Worm (Caenorhabditis elegans) whole organism, midembryonic: ENCODE measurements around the gene Y32B12B.4.

Experiments
- T22C8.4 ChIP-seq: fragments of 200-800 bp; sonication (Bioruptor generic); IDR thresholded peaks from 2 replicates; pipeline ENCODE4 v1.3.6; 2022; ENCODE audit warnings: missing genetic modification characterization, missing compliant biosample characterization
- flt-1 ChIP-seq: fragments of 200-800 bp; sonication (Bioruptor generic); IDR thresholded peaks from 2 replicates; pipeline ENCODE4 v1.3.6; 2022; ENCODE audit warnings: missing genetic modification characterization, missing compliant biosample characterization
- klf-2 ChIP-seq: fragments of 200-800 bp; sonication (Bioruptor generic); conservative IDR thresholded peaks from 2 replicates; pipeline ENCODE4 v1.3.6; 2022; ENCODE audit warnings: missing genetic modification reagents, missing genetic modification characterization, missing compliant biosample characterization
- tab-1 ChIP-seq: fragments of 200-800 bp; sonication (Bioruptor generic); IDR thresholded peaks from 2 replicates; pipeline ENCODE4 v1.3.6; 2022; ENCODE audit warnings: missing genetic modification characterization, missing compliant biosample characterization
- ztf-23 ChIP-seq: fragments of 200-800 bp; sonication (Bioruptor generic); IDR thresholded peaks from 2 replicates; pipeline ENCODE4 v1.3.6; 2022; ENCODE audit warnings: missing genetic modification reagents, missing genetic modification characterization, missing compliant biosample characterization

ce11 chrV:16552929-16553328, at the start of gene Y32B12B.4:
- TF ChIP-seq ztf-23 (GFP tag; lab: Robert Waterston, UW): peak; percentile 86
- TF ChIP-seq tab-1: peak; percentile 79
- TF ChIP-seq flt-1 (GFP tag; lab: Robert Waterston, UW): peak; percentile 84
- TF ChIP-seq klf-2: peak; percentile 83
- peak; percentile 60; the same call in 1 of the 2 replicates for TF ChIP-seq T22C8.4
